Fruit fly (Drosophila melanogaster): ENCODE data around the gene Sap-r.

Gene Sap-r

dm6 chr3R:30880024-30880423 lies 8.8 kb downstream of the Sap-r start:
- no peak for TF ChIP-seq CG32006 (GFP tag; optimal IDR thresholded peaks at IDR 0.05)
- no peak for TF ChIP-seq dsx (GFP tag; optimal IDR thresholded peaks at IDR 0.05; ENCODE audit: poor library complexity, severe bottlenecking)
- TF ChIP-seq achi (GFP tag; optimal IDR thresholded peaks at IDR 0.05): no peak
- no peak for TF ChIP-seq OdsH (GFP tag; optimal IDR thresholded peaks at IDR 0.05)
- TF ChIP-seq acj6 (GFP tag; optimal IDR thresholded peaks at IDR 0.05): no peak
- no peak for TF ChIP-seq Eip93F (GFP tag; optimal IDR thresholded peaks at IDR 0.05)
- TF ChIP-seq CG8119 (GFP tag; IDR thresholded peaks at IDR 0.05): no peak
- no peak for TF ChIP-seq lz (GFP tag; optimal IDR thresholded peaks at IDR 0.05)
- TF ChIP-seq Sox15 (GFP tag; optimal IDR thresholded peaks at IDR 0.05): no peak
- no peak for TF ChIP-seq Hr4 (GFP tag; optimal IDR thresholded peaks at IDR 0.05)
- TF ChIP-seq eg (GFP tag; IDR thresholded peaks at IDR 0.05): no peak
- TF ChIP-seq Eip78C (GFP tag): no peak
- no peak for TF ChIP-seq Sox102F (GFP tag; optimal IDR thresholded peaks at IDR 0.05)
- no peak for TF ChIP-seq Hr38 (GFP tag; optimal IDR thresholded peaks at IDR 0.05)
- no peak for TF ChIP-seq fkh (GFP tag; optimal IDR thresholded peaks at IDR 0.05)

DNA sequence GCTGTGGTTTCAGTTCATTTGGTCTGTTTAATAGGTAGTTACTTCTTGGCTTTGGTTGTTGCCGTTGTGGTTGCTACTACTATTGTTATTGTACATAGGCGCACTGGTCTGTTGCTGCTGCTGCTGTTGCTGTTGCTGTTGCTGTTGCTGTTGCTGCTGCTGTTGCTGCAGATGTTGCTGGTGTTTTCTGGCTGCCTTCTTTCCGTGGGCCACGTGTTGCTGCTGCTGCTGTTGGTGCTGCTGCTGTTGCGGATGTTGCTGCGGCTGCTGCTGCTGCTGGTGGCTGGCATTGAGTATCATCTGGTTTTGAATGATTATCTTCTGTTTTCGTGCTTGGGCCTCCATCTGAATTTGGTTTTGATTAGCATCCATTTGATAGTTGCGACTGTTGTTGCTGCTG lies 10.8 kb downstream of the Sap-r start:
- TF ChIP-seq Lpt (GFP tag; optimal IDR thresholded peaks at IDR 0.05) (no peak), fd59A (GFP tag; optimal IDR thresholded peaks at IDR 0.05) (no peak), fkh (GFP tag; optimal IDR thresholded peaks at IDR 0.05) (no peak), Hr38 (GFP tag; optimal IDR thresholded peaks at IDR 0.05) (no peak), lz (GFP tag; optimal IDR thresholded peaks at IDR 0.05) (no peak), CG16779 (tag; optimal IDR thresholded peaks at IDR 0.05) (no peak), CG4318 (GFP tag; optimal IDR thresholded peaks at IDR 0.05) (no peak), CG6792 (GFP tag; optimal IDR thresholded peaks at IDR 0.05) (no peak), CG31627 (GFP tag; optimal IDR thresholded peaks at IDR 0.05) (no peak), Gug (GFP tag; IDR thresholded peaks at IDR 0.05) (no peak), ss (GFP tag; optimal IDR thresholded peaks at IDR 0.05) (no peak), CG6163 (GFP tag; IDR thresholded peaks at IDR 0.05) (no peak), pdm3 (GFP tag; optimal IDR thresholded peaks at IDR 0.05) (no peak), Eip78C (GFP tag) (no peak), Smox (GFP tag; optimal IDR thresholded peaks at IDR 0.05) (no peak), esn (GFP tag; optimal IDR thresholded peaks at IDR 0.05) (no peak), CG11294 (GFP tag; IDR thresholded peaks at IDR 0.05) (no peak), Hr4 (GFP tag; optimal IDR thresholded peaks at IDR 0.05) (no peak), CG7368 (GFP tag; optimal IDR thresholded peaks at IDR 0.05) (no peak)

DNA sequence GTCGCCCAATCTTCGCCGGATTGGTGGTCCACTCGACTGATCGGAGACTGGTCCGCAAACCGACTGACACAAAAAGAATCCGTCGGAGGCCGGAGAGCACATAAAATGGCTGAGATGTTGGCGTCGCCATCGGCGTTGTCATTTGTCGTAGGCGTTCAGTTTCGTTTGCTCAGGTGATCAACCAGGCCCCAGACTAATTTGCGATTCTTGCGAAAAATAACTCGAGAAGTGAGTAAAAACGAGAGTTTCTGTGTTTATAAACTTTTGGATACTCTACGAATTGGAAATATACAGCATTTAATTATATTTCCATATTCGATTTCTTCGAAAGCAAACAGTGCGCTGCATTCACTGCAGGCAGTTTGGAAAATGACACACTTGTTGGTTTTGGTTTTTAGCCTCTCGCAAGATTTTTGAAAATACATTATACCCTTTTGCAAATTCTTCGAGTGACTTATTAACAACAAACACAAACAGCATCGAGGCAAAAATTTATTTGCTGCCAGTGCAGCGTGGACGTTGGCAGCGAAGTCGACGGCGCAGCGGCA lies 12.7 kb downstream of the Sap-r start, which contains the start of gene CG15546:
CG15546 (minus strand) TSS at position 51 of the 548 bp plus-strand sequence.
- TF ChIP-seq Hr39 (GFP tag; optimal IDR thresholded peaks at IDR 0.05): peak; percentile 28
- TF ChIP-seq CG10669 (GFP tag; optimal IDR thresholded peaks at IDR 0.05): no peak
- TF ChIP-seq CG11762 (GFP tag; optimal IDR thresholded peaks at IDR 0.05; ENCODE audit: insufficient read depth): no peak
- TF ChIP-seq dsx (GFP tag; optimal IDR thresholded peaks at IDR 0.05; ENCODE audit: poor library complexity, severe bottlenecking): no peak
- no peak for TF ChIP-seq acj6 (GFP tag; optimal IDR thresholded peaks at IDR 0.05)
- TF ChIP-seq Eip75B (GFP tag; optimal IDR thresholded peaks at IDR 0.05): no peak
- TF ChIP-seq achi (GFP tag; optimal IDR thresholded peaks at IDR 0.05): no peak
- peak; percentile 10 for TF ChIP-seq Smox (GFP tag; optimal IDR thresholded peaks at IDR 0.05)
- no peak for TF ChIP-seq Ets21C (GFP tag; optimal IDR thresholded peaks at IDR 0.05)
- TF ChIP-seq fd85E (GFP tag; optimal IDR thresholded peaks at IDR 0.05): no peak
- no peak for TF ChIP-seq spab (GFP tag; optimal IDR thresholded peaks at IDR 0.05)
- no peak for TF ChIP-seq CG6808 (GFP tag; optimal IDR thresholded peaks at IDR 0.05)
- no peak for TF ChIP-seq Hr38 (GFP tag; optimal IDR thresholded peaks at IDR 0.05)
- no peak for TF ChIP-seq CG8632 (GFP tag; optimal IDR thresholded peaks at IDR 0.05)
- peak; percentile 18 for TF ChIP-seq net (GFP tag; optimal IDR thresholded peaks at IDR 0.05)
- no peak for TF ChIP-seq cyc (GFP tag; optimal IDR thresholded peaks at IDR 0.05)
- no peak for TF ChIP-seq CG16779 (tag; optimal IDR thresholded peaks at IDR 0.05)
- TF ChIP-seq Sox14 (GFP tag; optimal IDR thresholded peaks at IDR 0.05): no peak
- peak; percentile 75; the same call in 1 of the 2 replicates for TF ChIP-seq CG11294 (GFP tag; IDR thresholded peaks at IDR 0.05)
- TF ChIP-seq CG15336 (GFP tag; IDR thresholded peaks at IDR 0.05): peak; percentile 73
- no peak for TF ChIP-seq ss (GFP tag; optimal IDR thresholded peaks at IDR 0.05)
- no peak for TF ChIP-seq vri (GFP tag; optimal IDR thresholded peaks at IDR 0.05)
- no peak for TF ChIP-seq Sox102F (GFP tag; optimal IDR thresholded peaks at IDR 0.05)
- peak; percentile 42 for TF ChIP-seq CG32006 (GFP tag; optimal IDR thresholded peaks at IDR 0.05)
- no peak for TF ChIP-seq fd59A (GFP tag; optimal IDR thresholded peaks at IDR 0.05)
- no peak for TF ChIP-seq Blimp-1 (GFP tag; optimal IDR thresholded peaks at IDR 0.05)
- TF ChIP-seq eg (GFP tag; IDR thresholded peaks at IDR 0.05): peak; percentile 82
- peak; percentile 50; the same call in 1 of the 2 replicates for TF ChIP-seq Gug (GFP tag; IDR thresholded peaks at IDR 0.05)
- TF ChIP-seq salr (GFP tag; optimal IDR thresholded peaks at IDR 0.05): no peak
- no peak for TF ChIP-seq dac (GFP tag; optimal IDR thresholded peaks at IDR 0.05)

Data from whole organism, prepupa.